Worm (Caenorhabditis elegans) whole organism, L3 larva: Measurements from ENCODE around the gene clec-170.

Experiments
- aly-2 ChIP-seq: fragments of 150-350 bp; optimal IDR thresholded peaks from 2 replicates; lab custom pipeline; 2014; ENCODE audit warnings: missing biosample characterization, missing genetic modification characterization
- ceh-16 ChIP-seq: sonication (generic microtip); optimal IDR thresholded peaks from 2 replicates; lab custom pipeline; 2017; ENCODE audit warnings: missing biosample characterization, missing genetic modification characterization
- ceh-28 ChIP-seq: fragments of 150-350 bp; optimal IDR thresholded peaks from 2 replicates; lab custom pipeline; 2014; ENCODE audit warnings: missing biosample characterization, missing genetic modification reagents, missing genetic modification characterization
- daf-12 ChIP-seq: fragments of 150-350 bp; optimal IDR thresholded peaks from 2 replicates; lab custom pipeline; 2014; ENCODE audit warnings: missing biosample characterization, missing genetic modification reagents, missing genetic modification characterization
- egl-5 ChIP-seq: fragments of 150-350 bp; optimal IDR thresholded peaks from 2 replicates; lab custom pipeline; 2017; ENCODE audit warnings: missing biosample characterization, missing genetic modification reagents, missing genetic modification characterization, inconsistent platforms
- elt-1 ChIP-seq: fragments of 150-350 bp; optimal IDR thresholded peaks from 2 replicates; lab custom pipeline; 2014; ENCODE audit warnings: missing biosample characterization, missing genetic modification characterization
- elt-2 ChIP-seq: sonication (generic microtip); optimal IDR thresholded peaks from 2 replicates; lab custom pipeline; 2016; ENCODE audit warnings: missing genetic modification reagents, mild to moderate bottlenecking, missing genetic modification characterization, missing compliant biosample characterization
- elt-3 ChIP-seq, 3 experiments: fragments of 150-350 bp in 1 of 3; sonication (generic microtip) in 2 of 3; optimal IDR thresholded peaks; 2 replicates in 2 of 3; 4 replicates in 1 of 3; lab custom pipeline; 2014 to 2017; ENCODE audit warnings: missing biosample characterization in 3 of 3, missing genetic modification characterization in 3 of 3
- fkh-10 ChIP-seq: sonication (generic microtip); optimal IDR thresholded peaks from 2 replicates; lab custom pipeline; 2017; ENCODE audit warnings: missing biosample characterization, missing genetic modification reagents, missing genetic modification characterization
- hmg-11 ChIP-seq: sonication (generic microtip); optimal IDR thresholded peaks from 2 replicates; lab custom pipeline; 2016; ENCODE audit warnings: missing genetic modification characterization, missing compliant biosample characterization
- lin-15B ChIP-seq: fragments of 150-350 bp; optimal IDR thresholded peaks from 2 replicates; lab custom pipeline; 2014; ENCODE audit warnings: missing biosample characterization, missing genetic modification characterization
- lin-39 ChIP-seq: fragments of 150-350 bp; optimal IDR thresholded peaks from 2 replicates; lab custom pipeline; 2018; ENCODE audit warnings: missing biosample characterization, missing genetic modification reagents, missing genetic modification characterization
- mdl-1 ChIP-seq: fragments of 150-350 bp; optimal IDR thresholded peaks from 2 replicates; lab custom pipeline; 2014; ENCODE audit warnings: missing biosample characterization, missing genetic modification characterization
- nhr-11 ChIP-seq: fragments of 150-350 bp; optimal IDR thresholded peaks from 2 replicates; lab custom pipeline; 2014; ENCODE audit warnings: missing biosample characterization, missing genetic modification characterization
- nhr-23 ChIP-seq: fragments of 150-350 bp; optimal IDR thresholded peaks from 2 replicates; lab custom pipeline; 2014; ENCODE audit warnings: missing biosample characterization, missing genetic modification reagents, missing genetic modification characterization
- nhr-237 ChIP-seq: fragments of 150-350 bp; optimal IDR thresholded peaks from 2 replicates; lab custom pipeline; 2014; ENCODE audit warnings: missing biosample characterization, missing genetic modification characterization
- nhr-25 ChIP-seq: sonication (generic microtip); optimal IDR thresholded peaks from 2 replicates; lab custom pipeline; 2017; ENCODE audit warnings: missing biosample characterization, missing genetic modification characterization
- nhr-28 ChIP-seq: fragments of 150-350 bp; optimal IDR thresholded peaks from 2 replicates; lab custom pipeline; 2014; ENCODE audit warnings: missing biosample characterization, missing genetic modification characterization
- nhr-43 ChIP-seq: sonication (generic microtip); optimal IDR thresholded peaks from 2 replicates; lab custom pipeline; 2016; ENCODE audit warnings: mild to moderate bottlenecking, missing genetic modification characterization, missing compliant biosample characterization; ENCODE audit not compliant: poor library complexity, severe bottlenecking
- nhr-67 ChIP-seq: fragments of 150-350 bp; optimal IDR thresholded peaks from 2 replicates; lab custom pipeline; 2014; ENCODE audit warnings: missing biosample characterization, missing genetic modification characterization
- pha-4 ChIP-seq: fragments of 150-350 bp; optimal IDR thresholded peaks from 2 replicates; lab custom pipeline; 2014; ENCODE audit warnings: missing biosample characterization, missing genetic modification reagents, missing genetic modification characterization
- pqm-1 ChIP-seq: fragments of 150-350 bp; optimal IDR thresholded peaks from 2 replicates; lab custom pipeline; 2017; ENCODE audit warnings: missing biosample characterization, missing genetic modification characterization, inconsistent platforms
- sea-2 ChIP-seq: fragments of 150-350 bp; sonication (generic microtip); optimal IDR thresholded peaks from 4 replicates; lab custom pipeline; 2014; ENCODE audit warnings: missing biosample characterization, missing genetic modification reagents, missing genetic modification characterization
- snpc-4 ChIP-seq: fragments of 150-350 bp; optimal IDR thresholded peaks from 2 replicates; lab custom pipeline; 2014; ENCODE audit warnings: missing biosample characterization, missing genetic modification characterization
- unc-62 ChIP-seq: fragments of 150-350 bp; sonication (generic microtip); optimal IDR thresholded peaks from 4 replicates; lab custom pipeline; 2014; ENCODE audit warnings: missing biosample characterization, missing genetic modification reagents, missing genetic modification characterization
- ztf-4 ChIP-seq: fragments of 150-350 bp; optimal IDR thresholded peaks from 2 replicates; lab custom pipeline; 2014; ENCODE audit warnings: missing biosample characterization, missing genetic modification characterization

The clec-170 gene

ce11 chrIV:1246762-1247436 lies 19.8 kb upstream of the clec-170 start, which contains the start of the genes clec-165 and F38A1.11:
clec-165 (minus strand) TSS chrIV:1246886.
F38A1.11 (plus strand) TSS chrIV:1247386.
- TF ChIP-seq aly-2 = no peak
- no peak for TF ChIP-seq unc-62
- peak; percentile 70 for TF ChIP-seq elt-2 (tag; lab: Kevin White, UChicago)
- TF ChIP-seq pqm-1 (tag; lab: Kevin White, UChicago) = peak; percentile 34
- no peak for TF ChIP-seq egl-5 (tag; lab: Kevin White, UChicago)
- TF ChIP-seq ceh-16 (tag; lab: Kevin White, UChicago) = no peak
- no peak for TF ChIP-seq hmg-11 (tag; lab: Kevin White, UChicago)

ce11 chrIV:1251242-1251911 lies 15.3 kb upstream of the clec-170 start, which contains the start of the genes clec-166 and F38A1.6:
clec-166 (minus strand) TSS chrIV:1251342.
F38A1.6 (plus strand) TSS chrIV:1251861.
- no peak for TF ChIP-seq fkh-10
- TF ChIP-seq pqm-1 (tag; lab: Kevin White, UChicago) = no peak
- no peak for TF ChIP-seq pha-4 (tag; lab: Kevin White, UChicago)
- TF ChIP-seq nhr-23 (tag; lab: Kevin White, UChicago) = no peak
- peak; percentile 9 for TF ChIP-seq elt-2 (tag; lab: Kevin White, UChicago)
- no peak for TF ChIP-seq elt-1 (tag; lab: Kevin White, UChicago)
- TF ChIP-seq nhr-28 (tag; lab: Kevin White, UChicago) = no peak
- TF ChIP-seq, all 47 proteins: peak for 1

- TF ChIP-seq sea-2 (GFP tag; lab: Kevin White, UChicago) (no peak), nhr-67 (tag; lab: Kevin White, UChicago) (no peak), hmg-11 (tag; lab: Kevin White, UChicago) (no peak), mdl-1 (tag; lab: Kevin White, UChicago) (no peak), nhr-28 (tag; lab: Kevin White, UChicago) (no peak), lin-39 (no peak), nhr-43 (tag; lab: Kevin White, UChicago) (no peak)
Measured at ce11 chrIV:1255632-1256031, 11.0 kb upstream of the clec-170 start, which contains the start of gene clec-167. clec-167 (minus strand) TSS chrIV:1255732.

- TF ChIP-seq pqm-1 (tag; lab: Kevin White, UChicago) (peak; percentile 78), nhr-237 (tag; lab: Kevin White, UChicago) (no peak), mdl-1 (tag; lab: Kevin White, UChicago) (no peak), nhr-11 (no peak), nhr-67 (tag; lab: Kevin White, UChicago) (no peak), lin-15B (tag; lab: Kevin White, UChicago) (no peak), snpc-4 (tag; lab: Kevin White, UChicago) (no peak), elt-2 (tag; lab: Kevin White, UChicago) (peak; percentile 69), nhr-25 (tag; lab: Kevin White, UChicago) (no peak), nhr-23 (tag; lab: Kevin White, UChicago) (no peak), nhr-43 (tag; lab: Kevin White, UChicago) (no peak), ztf-4 (tag; lab: Kevin White, UChicago) (no peak), nhr-28 (tag; lab: Kevin White, UChicago) (no peak), elt-3 (tag; optimal IDR thresholded peaks at IDR 0.05; lab: Kevin White, UChicago) (no peak), ceh-28 (tag; lab: Kevin White, UChicago) (no peak), daf-12 (tag; lab: Kevin White, UChicago) (no peak)
Measured at ce11 chrIV:1256723-1257122, 9.9 kb upstream of the clec-170 start, which contains the start of gene clec-168. clec-168 (plus strand) TSS chrIV:1256969.

- TF ChIP-seq elt-2 (tag; lab: Kevin White, UChicago) = peak; percentile 38
- TF ChIP-seq nhr-237 (tag; lab: Kevin White, UChicago) = no peak
Measured at ce11 chrIV:1260474-1260873, 6.2 kb upstream of the clec-170 start.

- peak; percentile 12 for TF ChIP-seq pqm-1 (tag; lab: Kevin White, UChicago)
- no peak for TF ChIP-seq ztf-4 (tag; lab: Kevin White, UChicago)
Measured at ce11 chrIV:1261024-1261423, 5.6 kb upstream of the clec-170 start, which contains the start of gene clec-169. clec-169 (plus strand) TSS chrIV:1261324.
